Worm (Caenorhabditis elegans): ENCODE results near the gene dap-3.
A peak's percentile ranks its signal among the peaks of the same experiment; 100 is the strongest.

Gene dap-3

ce11 chrII:10580833-10581232 is at the start of gene dap-3:
Gene dap-3 (plus strand): TSS chrII:10581133.
- TF ChIP-seq tbx-11 (GFP tag; IDR thresholded peaks at IDR 0.05) (no peak), F13C5.2 (tag; optimal IDR thresholded peaks at IDR 0.05) (no peak), pes-1 (GFP tag; IDR thresholded peaks at IDR 0.05) (no peak), tra-4 (tag; optimal IDR thresholded peaks at IDR 0.05) (no peak), ceh-36 (tag; optimal IDR thresholded peaks at IDR 0.05) (no peak), hmbx-1 (tag; optimal IDR thresholded peaks at IDR 0.05) (no peak), sea-1 (GFP tag; conservative IDR thresholded peaks at IDR 0.05) (no peak), ama-1 (optimal IDR thresholded peaks at IDR 0.05) (no peak), hmg-4 (GFP tag; optimal IDR thresholded peaks at IDR 0.05) (no peak), B0310.2 (tag; optimal IDR thresholded peaks at IDR 0.05) (no peak), flt-1 (GFP tag; IDR thresholded peaks at IDR 0.05) (no peak), ceh-13 (GFP tag; optimal IDR thresholded peaks at IDR 0.05) (no peak), aly-1 (tag; optimal IDR thresholded peaks at IDR 0.05) (no peak), tbx-37 (GFP tag; conservative IDR thresholded peaks at IDR 0.05) (no peak), ets-7 (tag; optimal IDR thresholded peaks at IDR 0.05) (no peak), scrt-1 (GFP tag; IDR thresholded peaks at IDR 0.05) (no peak), hnd-1 (tag; optimal IDR thresholded peaks at IDR 0.05) (no peak)

ce11 chrII:10531604-10532003 is 49.3 kb upstream of the dap-3 start:
- no peak for TF ChIP-seq hmbx-1 (tag; optimal IDR thresholded peaks at IDR 0.05)
- TF ChIP-seq aly-1 (tag; optimal IDR thresholded peaks at IDR 0.05): no peak
- no peak for TF ChIP-seq tbx-37 (GFP tag; conservative IDR thresholded peaks at IDR 0.05)
- no peak for TF ChIP-seq F13C5.2 (tag; optimal IDR thresholded peaks at IDR 0.05)

DNA sequence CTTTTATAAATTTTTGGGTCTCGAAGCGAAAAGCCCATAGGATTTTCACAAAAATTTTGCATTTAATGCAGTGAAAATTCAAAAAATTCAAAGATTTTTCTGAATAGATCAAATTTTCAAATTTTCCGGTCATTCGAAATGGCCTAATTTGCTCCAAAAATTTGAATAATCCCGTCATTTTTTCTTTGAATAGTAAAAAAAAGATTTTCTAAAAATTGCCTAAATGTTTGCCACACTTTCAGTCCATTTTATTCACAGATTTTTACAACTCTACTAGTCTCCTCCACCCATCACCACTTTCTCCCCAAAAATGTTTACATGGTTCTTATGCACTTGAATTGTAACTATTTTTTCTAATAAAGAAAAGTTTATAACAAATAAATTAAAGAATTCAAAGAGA is 46.9 kb upstream of the dap-3 start:
- TF ChIP-seq ama-1 (optimal IDR thresholded peaks at IDR 0.05) (no peak), ets-7 (tag; optimal IDR thresholded peaks at IDR 0.05) (no peak), scrt-1 (GFP tag; IDR thresholded peaks at IDR 0.05) (no peak), ceh-13 (GFP tag; optimal IDR thresholded peaks at IDR 0.05) (no peak), tbx-11 (GFP tag; IDR thresholded peaks at IDR 0.05) (no peak), ceh-36 (tag; optimal IDR thresholded peaks at IDR 0.05) (no peak), pes-1 (GFP tag; IDR thresholded peaks at IDR 0.05) (no peak), hmg-4 (GFP tag; optimal IDR thresholded peaks at IDR 0.05) (no peak), hnd-1 (tag; optimal IDR thresholded peaks at IDR 0.05) (no peak), aly-1 (tag; optimal IDR thresholded peaks at IDR 0.05) (no peak), hmbx-1 (tag; optimal IDR thresholded peaks at IDR 0.05) (no peak), B0310.2 (tag; optimal IDR thresholded peaks at IDR 0.05) (no peak), tbx-37 (GFP tag; conservative IDR thresholded peaks at IDR 0.05) (no peak), sea-1 (GFP tag; conservative IDR thresholded peaks at IDR 0.05) (no peak), flt-1 (GFP tag; IDR thresholded peaks at IDR 0.05) (no peak), F13C5.2 (tag; optimal IDR thresholded peaks at IDR 0.05) (no peak), tra-4 (tag; optimal IDR thresholded peaks at IDR 0.05) (no peak)

DNA sequence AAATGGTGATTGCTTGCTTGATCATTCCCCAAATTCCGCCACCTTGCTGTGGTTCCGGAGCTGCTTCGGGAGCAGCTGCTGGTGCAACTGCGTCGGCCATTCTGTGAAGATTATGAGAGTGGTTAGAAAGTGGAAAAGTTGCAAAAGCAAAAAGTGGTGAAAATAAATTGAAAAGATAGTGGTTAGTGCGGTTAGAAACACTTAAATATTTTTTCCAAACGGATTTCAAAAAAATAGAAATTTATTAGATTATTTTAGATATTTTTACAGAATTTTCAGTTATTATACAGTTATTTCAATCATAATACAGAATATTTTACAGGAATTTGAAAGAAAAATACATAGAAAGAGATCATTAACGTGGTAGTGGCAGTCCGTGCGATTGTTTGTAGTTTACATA is 43.4 kb upstream of the dap-3 start, which contains the start of gene R166.2:
Gene R166.2, minus strand, starts transcription at position 101 of the 400 bp plus-strand sequence.
- no peak for TF ChIP-seq B0310.2 (tag; optimal IDR thresholded peaks at IDR 0.05)
- TF ChIP-seq scrt-1 (GFP tag; IDR thresholded peaks at IDR 0.05): no peak
- no peak for TF ChIP-seq aly-1 (tag; optimal IDR thresholded peaks at IDR 0.05)
- TF ChIP-seq tbx-37 (GFP tag; conservative IDR thresholded peaks at IDR 0.05): no peak
- no peak for TF ChIP-seq hmg-4 (GFP tag; optimal IDR thresholded peaks at IDR 0.05)
- TF ChIP-seq pes-1 (GFP tag; IDR thresholded peaks at IDR 0.05): no peak
- TF ChIP-seq ets-7 (tag; optimal IDR thresholded peaks at IDR 0.05): no peak
- TF ChIP-seq tra-4 (tag; optimal IDR thresholded peaks at IDR 0.05): no peak
- no peak for TF ChIP-seq ceh-13 (GFP tag; optimal IDR thresholded peaks at IDR 0.05)

ce11 chrII:10537988-10538387 is 42.9 kb upstream of the dap-3 start:
- TF ChIP-seq sea-1 (GFP tag; conservative IDR thresholded peaks at IDR 0.05) (no peak), F13C5.2 (tag; optimal IDR thresholded peaks at IDR 0.05) (peak; percentile 19), pes-1 (GFP tag; IDR thresholded peaks at IDR 0.05) (no peak), tbx-37 (GFP tag; conservative IDR thresholded peaks at IDR 0.05) (peak; percentile 40; the same call in 1 of the 2 replicates)

ce11 chrII:10539232-10539631 is 41.7 kb upstream of the dap-3 start, which contains the start of gene R166.3:
Gene R166.3 (minus strand): TSS chrII:10539332.
- TF ChIP-seq pes-1 (GFP tag; IDR thresholded peaks at IDR 0.05): no peak
- TF ChIP-seq ets-7 (tag; optimal IDR thresholded peaks at IDR 0.05): no peak
- no peak for TF ChIP-seq ama-1 (optimal IDR thresholded peaks at IDR 0.05)
- no peak for TF ChIP-seq sea-1 (GFP tag; conservative IDR thresholded peaks at IDR 0.05)
- TF ChIP-seq B0310.2 (tag; optimal IDR thresholded peaks at IDR 0.05): no peak
- no peak for TF ChIP-seq tbx-37 (GFP tag; conservative IDR thresholded peaks at IDR 0.05)
- no peak for TF ChIP-seq flt-1 (GFP tag; IDR thresholded peaks at IDR 0.05)
- TF ChIP-seq tra-4 (tag; optimal IDR thresholded peaks at IDR 0.05): no peak
- no peak for TF ChIP-seq ceh-36 (tag; optimal IDR thresholded peaks at IDR 0.05)
- no peak for TF ChIP-seq hmbx-1 (tag; optimal IDR thresholded peaks at IDR 0.05)
- TF ChIP-seq hnd-1 (tag; optimal IDR thresholded peaks at IDR 0.05): no peak
- no peak for TF ChIP-seq aly-1 (tag; optimal IDR thresholded peaks at IDR 0.05)
- no peak for TF ChIP-seq tbx-11 (GFP tag; IDR thresholded peaks at IDR 0.05)
- TF ChIP-seq scrt-1 (GFP tag; IDR thresholded peaks at IDR 0.05): no peak
- no peak for TF ChIP-seq hmg-4 (GFP tag; optimal IDR thresholded peaks at IDR 0.05)

- TF ChIP-seq ceh-13 (GFP tag; optimal IDR thresholded peaks at IDR 0.05): no peak
- peak; percentile 47 for TF ChIP-seq F13C5.2 (tag; optimal IDR thresholded peaks at IDR 0.05)
- no peak for TF ChIP-seq tra-4 (tag; optimal IDR thresholded peaks at IDR 0.05)
- TF ChIP-seq scrt-1 (GFP tag; IDR thresholded peaks at IDR 0.05): no peak
- TF ChIP-seq tbx-11 (GFP tag; IDR thresholded peaks at IDR 0.05): no peak
- TF ChIP-seq aly-1 (tag; optimal IDR thresholded peaks at IDR 0.05): no peak
- no peak for TF ChIP-seq B0310.2 (tag; optimal IDR thresholded peaks at IDR 0.05)
- no peak for TF ChIP-seq ets-7 (tag; optimal IDR thresholded peaks at IDR 0.05)
- TF ChIP-seq hmg-4 (GFP tag; optimal IDR thresholded peaks at IDR 0.05): peak; percentile 2
- TF ChIP-seq ama-1 (optimal IDR thresholded peaks at IDR 0.05): peak; percentile 81
- TF ChIP-seq hmbx-1 (tag; optimal IDR thresholded peaks at IDR 0.05): no peak
- peak; percentile 71; the same call in 1 of the 2 replicates for TF ChIP-seq pes-1 (GFP tag; IDR thresholded peaks at IDR 0.05)
- TF ChIP-seq sea-1 (GFP tag; conservative IDR thresholded peaks at IDR 0.05): peak; percentile 81
- no peak; the same call in 1 of the 2 replicates for TF ChIP-seq flt-1 (GFP tag; IDR thresholded peaks at IDR 0.05)
- TF ChIP-seq tbx-37 (GFP tag; conservative IDR thresholded peaks at IDR 0.05): peak; percentile 5; the same call in 1 of the 2 replicates
- TF ChIP-seq ceh-36 (tag; optimal IDR thresholded peaks at IDR 0.05): no peak
- no peak for TF ChIP-seq hnd-1 (tag; optimal IDR thresholded peaks at IDR 0.05)
Measured at ce11 chrII:10541923-10542486, 38.9 kb upstream of the dap-3 start, which contains the start of gene pro-1. Gene pro-1 (minus strand): TSS chrII:10541996.
